In the genomic region with DNA sequence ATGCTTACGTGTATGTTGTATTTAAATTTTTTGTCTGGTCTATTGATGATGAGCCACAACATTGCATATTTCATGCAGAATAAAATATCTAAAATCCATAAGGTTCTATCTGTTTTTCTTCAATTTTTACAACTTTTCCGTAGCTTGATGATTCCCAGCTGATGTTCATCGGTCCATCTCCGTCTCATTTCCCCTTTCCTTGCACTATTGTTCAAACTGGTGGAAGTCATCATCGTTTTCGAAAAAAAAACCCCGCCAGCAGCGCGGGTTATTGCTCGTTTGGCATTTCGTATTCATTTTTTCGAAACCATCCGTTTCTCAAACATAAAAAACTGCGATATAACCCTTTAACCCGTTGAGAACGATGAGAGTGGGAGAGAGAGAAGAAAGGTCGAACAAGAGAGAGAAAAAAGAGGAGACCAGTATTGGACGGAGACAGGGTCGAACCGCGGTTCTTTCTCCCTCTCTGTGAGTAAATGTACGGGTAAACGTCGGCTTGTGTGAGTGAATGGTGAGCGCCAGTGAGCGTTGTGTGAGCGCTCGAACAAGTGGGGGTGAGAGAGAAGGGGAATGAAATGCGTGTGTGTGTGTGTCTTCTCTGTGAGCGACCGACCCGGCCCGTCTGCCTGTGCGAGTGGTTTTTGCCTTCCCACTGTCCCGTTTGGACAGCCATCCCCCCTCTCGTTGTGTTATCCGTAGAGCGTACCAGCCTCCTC, we compare ENCODE assay signal across 1 worm cellular context.
A peak's percentile ranks its signal among the peaks of the same experiment; 100 is the strongest.
TF ChIP-seq lines count a peak whose summit lies in the region.

No protein-coding gene starts in this region.

TF ChIP-seq in whole organism, L1 larva, 84 proteins besides CTCF, POLR2A, EP300 and RAD21 (continued from another document):
- TF ChIP-seq ceh-90 (tag; optimal IDR thresholded peaks at IDR 0.05; lab: Kevin White, UChicago) (no peak), nhr-12 (tag; optimal IDR thresholded peaks at IDR 0.05; lab: Kevin White, UChicago) (no peak), pag-3 (tag; optimal IDR thresholded peaks at IDR 0.05; lab: Kevin White, UChicago; ENCODE audit: borderline replicate concordance, insufficient read depth) (no peak), xbp-1 (tag; optimal IDR thresholded peaks at IDR 0.05; lab: Kevin White, UChicago) (peak; percentile 87), aha-1 (tag; optimal IDR thresholded peaks at IDR 0.05; lab: Kevin White, UChicago) (peak; percentile 5), egl-27 (tag; optimal IDR thresholded peaks at IDR 0.05; lab: Kevin White, UChicago) (peak in 1 of 2 experiments; percentile 73), nhr-28 (tag; optimal IDR thresholded peaks at IDR 0.05; lab: Kevin White, UChicago) (no peak), unc-30 (tag; optimal IDR thresholded peaks at IDR 0.05; lab: Kevin White, UChicago) (no peak), ztf-11 (tag; optimal IDR thresholded peaks at IDR 0.05; lab: Kevin White, UChicago) (peak in 1 of 2 experiments; percentile 59), nhr-84 (tag; optimal IDR thresholded peaks at IDR 0.05; lab: Kevin White, UChicago) (no peak), ceh-82 (tag; optimal IDR thresholded peaks at IDR 0.05; lab: Kevin White, UChicago) (peak; percentile 44 to 85 (median 71)), lsy-2 (tag; optimal IDR thresholded peaks at IDR 0.05; lab: Kevin White, UChicago) (peak; percentile 60 to 85), unc-130 (tag; optimal IDR thresholded peaks at IDR 0.05; lab: Kevin White, UChicago) (peak; percentile 16), nhr-237 (tag; optimal IDR thresholded peaks at IDR 0.05; lab: Kevin White, UChicago) (peak; percentile 66), grh-1 (GFP tag; IDR thresholded peaks at IDR 0.05; lab: Robert Waterston, UW) (peak; percentile 47), hlh-17 (GFP tag; optimal IDR thresholded peaks at IDR 0.05; lab: Kevin White, UChicago; ENCODE audit: borderline replicate concordance) (no peak), nhr-77 (tag; optimal IDR thresholded peaks at IDR 0.05; lab: Kevin White, UChicago) (peak; percentile 90), sptf-1 (tag; optimal IDR thresholded peaks at IDR 0.05; lab: Kevin White, UChicago) (no peak), nhr-19 (GFP tag; conservative IDR thresholded peaks at IDR 0.05; lab: Robert Waterston, UW) (peak; percentile 77), snu-23 (GFP tag; optimal IDR thresholded peaks at IDR 0.05; lab: Kevin White, UChicago) (peak; percentile 97), mdl-1 (tag; optimal IDR thresholded peaks at IDR 0.05; lab: Kevin White, UChicago) (peak in 1 of 2 experiments; percentile 85), nhr-85 (tag; lab: Kevin White, UChicago) (peak; percentile 89), C34B4.2 (tag; optimal IDR thresholded peaks at IDR 0.05; lab: Kevin White, UChicago) (no peak), tbx-2 (tag; optimal IDR thresholded peaks at IDR 0.05; lab: Kevin White, UChicago) (peak; percentile 87), hpl-2 (GFP tag; optimal IDR thresholded peaks at IDR 0.05; lab: Kevin White, UChicago) (no peak), mep-1 (tag; optimal IDR thresholded peaks at IDR 0.05; lab: Kevin White, UChicago) (peak; percentile 82), ets-5 (GFP tag; IDR thresholded peaks at IDR 0.05; lab: Robert Waterston, UW) (no peak), unc-62 (GFP tag; optimal IDR thresholded peaks at IDR 0.05; lab: Kevin White, UChicago) (no peak)
